Worm (Caenorhabditis elegans) whole organism, mixed stage, embryonic: ENCODE data around the gene C07A9.13.

Source experiments
- cnd-1 ChIP-seq: fragments of 200-800 bp; sonication (Bioruptor generic); optimal IDR thresholded peaks from 2 replicates; lab custom pipeline; 2018; ENCODE audit warnings: mild to moderate bottlenecking, missing genetic modification characterization, missing compliant biosample characterization
- lsy-2 ChIP-seq: fragments of 150-350 bp; optimal IDR thresholded peaks from 2 replicates; lab custom pipeline; 2014; ENCODE audit warnings: missing biosample characterization, missing genetic modification characterization
- mep-1 ChIP-seq: fragments of 150-350 bp; optimal IDR thresholded peaks from 2 replicates; lab custom pipeline; 2017; ENCODE audit warnings: missing biosample characterization, missing genetic modification reagents, missing genetic modification characterization, inconsistent platforms
- nhr-2 ChIP-seq: fragments of 150-350 bp; optimal IDR thresholded peaks from 2 replicates; lab custom pipeline; 2014; ENCODE audit warnings: missing biosample characterization, missing genetic modification characterization
- snpc-4 ChIP-seq: fragments of 150-350 bp; optimal IDR thresholded peaks from 2 replicates; lab custom pipeline; 2014; ENCODE audit warnings: missing biosample characterization, missing genetic modification characterization
- ztf-11 ChIP-seq: fragments of 150-350 bp; optimal IDR thresholded peaks from 2 replicates; lab custom pipeline; 2014; ENCODE audit warnings: missing biosample characterization, missing genetic modification characterization

ce11 chrIII:9666668-9667067 is 14.4 kb downstream of the C07A9.13 start:
- TF ChIP-seq mep-1 (tag; lab: Kevin White, UChicago) (peak; percentile 18), nhr-2 (tag; lab: Kevin White, UChicago) (no peak), cnd-1 (no peak), snpc-4 (tag; lab: Kevin White, UChicago) (no peak), lsy-2 (tag; lab: Kevin White, UChicago) (no peak), ztf-11 (no peak)
